Worm (Caenorhabditis elegans) whole organism, young adult: Measurements from ENCODE around the gene C34E10.12.

ENCODE experiments used
- B0336.3 ChIP-seq: fragments of 200-800 bp; sonication (Bioruptor generic); IDR thresholded peaks from 2 replicates; pipeline ENCODE4 v1.3.6; 2022; ENCODE audit warnings: missing genetic modification characterization, missing compliant biosample characterization
- F22D6.2 ChIP-seq: sonication (generic microtip); optimal IDR thresholded peaks from 2 replicates; lab custom pipeline; 2016; ENCODE audit warnings: mild to moderate bottlenecking, missing genetic modification characterization, missing compliant biosample characterization
- F23B12.7 ChIP-seq: sonication (generic microtip); optimal IDR thresholded peaks from 2 replicates; lab custom pipeline; 2017; ENCODE audit warnings: missing genetic modification characterization, mild to moderate bottlenecking, missing compliant biosample characterization, antibody characterized with exemption, moderate library complexity; ENCODE audit not compliant: insufficient read depth
- F33H1.4 ChIP-seq: fragments of 200-800 bp; sonication (Bioruptor generic); IDR thresholded peaks from 2 replicates; pipeline ENCODE4 v1.3.6; 2022; ENCODE audit warnings: missing genetic modification reagents, missing genetic modification characterization, missing compliant biosample characterization
- F55B11.4 ChIP-seq: sonication (generic microtip); optimal IDR thresholded peaks from 2 replicates; lab custom pipeline; 2016; ENCODE audit warnings: missing compliant biosample characterization, missing genetic modification characterization, borderline replicate concordance; ENCODE audit not compliant: insufficient read depth
- K11D2.4 ChIP-seq: fragments of 200-800 bp; sonication (Bioruptor generic); IDR thresholded peaks from 2 replicates; pipeline ENCODE4 v1.3.6; 2022; ENCODE audit warnings: missing genetic modification reagents, missing genetic modification characterization, missing compliant biosample characterization
- K12H6.12 ChIP-seq: fragments of 200-800 bp; sonication (Bioruptor generic); optimal IDR thresholded peaks from 2 replicates; lab custom pipeline; 2018; ENCODE audit warnings: mild to moderate bottlenecking, missing genetic modification characterization, missing compliant biosample characterization
- T07F8.4 ChIP-seq: sonication (generic microtip); optimal IDR thresholded peaks from 2 replicates; lab custom pipeline; 2016; ENCODE audit warnings: mild to moderate bottlenecking, missing genetic modification characterization, moderate library complexity, missing compliant biosample characterization
- akir-1 ChIP-seq: fragments of 200-800 bp; sonication (Bioruptor generic); optimal IDR thresholded peaks from 2 replicates; lab custom pipeline; 2018; ENCODE audit warnings: mild to moderate bottlenecking, missing genetic modification characterization, moderate library complexity, missing compliant biosample characterization
- bed-2 ChIP-seq: fragments of 200-800 bp; sonication (Bioruptor generic); IDR thresholded peaks from 2 replicates; pipeline ENCODE4 v1.3.6; 2022; ENCODE audit warnings: missing genetic modification reagents, missing genetic modification characterization, missing compliant biosample characterization
- cebp-1 ChIP-seq, 2 experiments: fragments of 200-800 bp in 1 of 2; sonication (Bioruptor generic) in 1 of 2; sonication (generic microtip) in 1 of 2; IDR thresholded peaks in 1 of 2; optimal IDR thresholded peaks in 1 of 2; 2 replicates each; pipeline versions ENCODE4 v1.3.6 to Lab custom; 2017 to 2022; ENCODE audit warnings: missing compliant biosample characterization in 2 of 2, missing genetic modification characterization in 2 of 2, mild to moderate bottlenecking in 1 of 2, missing genetic modification reagents in 1 of 2, moderate library complexity in 1 of 2
- cebp-2 ChIP-seq: fragments of 200-800 bp; sonication (Bioruptor generic); IDR thresholded peaks from 2 replicates; pipeline ENCODE4 v1.3.6; 2022; ENCODE audit warnings: missing genetic modification characterization, missing compliant biosample characterization
- ceh-27 ChIP-seq: fragments of 200-800 bp; sonication (Bioruptor generic); optimal IDR thresholded peaks from 2 replicates; lab custom pipeline; 2018; ENCODE audit warnings: mild to moderate bottlenecking, missing genetic modification characterization, moderate library complexity, missing compliant biosample characterization
- ceh-79 ChIP-seq: sonication (generic microtip); optimal IDR thresholded peaks from 2 replicates; lab custom pipeline; 2017; ENCODE audit warnings: mild to moderate bottlenecking, missing genetic modification characterization, missing compliant biosample characterization
- ceh-91 ChIP-seq: fragments of 200-800 bp; sonication (Bioruptor generic); IDR thresholded peaks from 2 replicates; pipeline ENCODE4 v1.3.6; 2022; ENCODE audit warnings: missing genetic modification reagents, missing genetic modification characterization, missing compliant biosample characterization
- dox-1 ChIP-seq: fragments of 200-800 bp; sonication (Bioruptor generic); IDR thresholded peaks from 2 replicates; pipeline ENCODE4 v1.3.6; 2022; ENCODE audit warnings: missing genetic modification reagents, missing genetic modification characterization, missing compliant biosample characterization
- dpl-1 ChIP-seq: fragments of 150-350 bp; optimal IDR thresholded peaks from 2 replicates; lab custom pipeline; 2014; ENCODE audit warnings: missing biosample characterization, missing genetic modification reagents, missing genetic modification characterization
- ekl-4 ChIP-seq: fragments of 200-800 bp; sonication (Bioruptor generic); IDR thresholded peaks from 2 replicates; pipeline ENCODE4 v1.3.6; 2022; ENCODE audit warnings: missing genetic modification reagents, missing genetic modification characterization, missing compliant biosample characterization
- hlh-26 ChIP-seq: fragments of 200-800 bp; sonication (Bioruptor generic); conservative IDR thresholded peaks from 2 replicates; pipeline ENCODE4 v1.3.6; 2022; ENCODE audit warnings: missing genetic modification reagents, missing genetic modification characterization, missing compliant biosample characterization
- hmg-1.2 ChIP-seq: fragments of 200-800 bp; sonication (Bioruptor generic); IDR thresholded peaks from 2 replicates; pipeline ENCODE4 v1.3.6; 2022; ENCODE audit warnings: missing genetic modification reagents, missing genetic modification characterization, missing compliant biosample characterization
- hsf-1 ChIP-seq: fragments of 200-800 bp; sonication (Bioruptor generic); IDR thresholded peaks from 2 replicates; pipeline ENCODE4 v1.3.6; 2022; ENCODE audit warnings: missing genetic modification reagents, missing genetic modification characterization, missing compliant biosample characterization
- let-607 ChIP-seq, 2 experiments: fragments of 200-800 bp in 1 of 2; sonication (Bioruptor generic) in 1 of 2; sonication (generic microtip) in 1 of 2; optimal IDR thresholded peaks; 2 replicates each; lab custom pipeline; 2016 to 2018; ENCODE audit warnings: mild to moderate bottlenecking in 2 of 2, missing compliant biosample characterization in 2 of 2, missing genetic modification characterization in 2 of 2, moderate library complexity in 2 of 2, missing genotype in 1 of 2
- lin-26 ChIP-seq: fragments of 200-800 bp; sonication (Bioruptor generic); IDR thresholded peaks from 2 replicates; pipeline ENCODE4 v1.3.6; 2022; ENCODE audit warnings: missing genetic modification reagents, missing genetic modification characterization, missing compliant biosample characterization
- lin-35 ChIP-seq, 3 experiments: fragments of 150-350 bp in 2 of 3; sonication (generic microtip) in 1 of 3; optimal IDR thresholded peaks; 2 replicates each; lab custom pipeline; 2014 to 2018; ENCODE audit warnings: missing biosample characterization in 3 of 3, missing genetic modification characterization in 3 of 3, missing genetic modification reagents in 3 of 3
- lin-54 ChIP-seq: fragments of 200-800 bp; sonication (Bioruptor generic); optimal IDR thresholded peaks from 2 replicates; lab custom pipeline; 2018; ENCODE audit warnings: mild to moderate bottlenecking, missing genetic modification characterization, missing compliant biosample characterization
- madf-3 ChIP-seq: fragments of 200-800 bp; sonication (Bioruptor generic); IDR thresholded peaks from 2 replicates; pipeline ENCODE4 v1.3.6; 2022; ENCODE audit warnings: missing genetic modification reagents, missing genetic modification characterization, missing compliant biosample characterization
- madf-6 ChIP-seq: fragments of 200-800 bp; sonication (Bioruptor generic); IDR thresholded peaks from 2 replicates; pipeline ENCODE4 v1.3.6; 2022; ENCODE audit warnings: missing genetic modification reagents, missing genetic modification characterization, missing compliant biosample characterization
- mcd-1 ChIP-seq: fragments of 200-800 bp; sonication (Bioruptor generic); IDR thresholded peaks from 2 replicates; pipeline ENCODE4 v1.3.6; 2022; ENCODE audit warnings: missing genetic modification reagents, missing genetic modification characterization, missing compliant biosample characterization
- nfya-2 ChIP-seq: fragments of 200-800 bp; sonication (Bioruptor generic); IDR thresholded peaks from 2 replicates; pipeline ENCODE4 v1.3.6; 2022; ENCODE audit warnings: missing genetic modification reagents, missing genetic modification characterization, missing compliant biosample characterization
- nhr-90 ChIP-seq: sonication (generic microtip); optimal IDR thresholded peaks from 2 replicates; lab custom pipeline; 2016; ENCODE audit warnings: missing genotype, mild to moderate bottlenecking, missing genetic modification characterization, missing compliant biosample characterization
- pbrm-1 ChIP-seq: fragments of 200-800 bp; sonication (Bioruptor generic); IDR thresholded peaks from 2 replicates; pipeline ENCODE4 v1.3.6; 2022; ENCODE audit warnings: missing genetic modification reagents, missing genetic modification characterization, missing compliant biosample characterization
- pha-4 ChIP-seq: fragments of 150-350 bp; sonication (generic microtip); optimal IDR thresholded peaks from 2 replicates; lab custom pipeline; 2014; ENCODE audit warnings: missing biosample characterization, missing genetic modification reagents, missing genetic modification characterization
- snpc-3.4 ChIP-seq: sonication (generic microtip); optimal IDR thresholded peaks from 2 replicates; lab custom pipeline; 2017; ENCODE audit warnings: missing genetic modification characterization, mild to moderate bottlenecking, missing compliant biosample characterization, antibody characterized with exemption, moderate library complexity, missing genotype, missing genetic modification reagents
- unc-62 ChIP-seq: fragments of 150-350 bp; optimal IDR thresholded peaks from 2 replicates; lab custom pipeline; 2014; ENCODE audit warnings: missing biosample characterization, missing genetic modification reagents, missing genetic modification characterization
- ztf-18 ChIP-seq: sonication (generic microtip); optimal IDR thresholded peaks from 2 replicates; lab custom pipeline; 2016; ENCODE audit warnings: missing genotype, mild to moderate bottlenecking, missing genetic modification characterization, missing compliant biosample characterization
- ztf-22 ChIP-seq: fragments of 200-800 bp; sonication (Bioruptor generic); optimal IDR thresholded peaks from 2 replicates; lab custom pipeline; 2018; ENCODE audit warnings: mild to moderate bottlenecking, missing genetic modification characterization, moderate library complexity, missing compliant biosample characterization
- ztf-26 ChIP-seq: sonication (generic microtip); optimal IDR thresholded peaks from 2 replicates; lab custom pipeline; 2017; ENCODE audit warnings: missing genetic modification characterization, missing compliant biosample characterization

The C34E10.12 gene

DNA sequence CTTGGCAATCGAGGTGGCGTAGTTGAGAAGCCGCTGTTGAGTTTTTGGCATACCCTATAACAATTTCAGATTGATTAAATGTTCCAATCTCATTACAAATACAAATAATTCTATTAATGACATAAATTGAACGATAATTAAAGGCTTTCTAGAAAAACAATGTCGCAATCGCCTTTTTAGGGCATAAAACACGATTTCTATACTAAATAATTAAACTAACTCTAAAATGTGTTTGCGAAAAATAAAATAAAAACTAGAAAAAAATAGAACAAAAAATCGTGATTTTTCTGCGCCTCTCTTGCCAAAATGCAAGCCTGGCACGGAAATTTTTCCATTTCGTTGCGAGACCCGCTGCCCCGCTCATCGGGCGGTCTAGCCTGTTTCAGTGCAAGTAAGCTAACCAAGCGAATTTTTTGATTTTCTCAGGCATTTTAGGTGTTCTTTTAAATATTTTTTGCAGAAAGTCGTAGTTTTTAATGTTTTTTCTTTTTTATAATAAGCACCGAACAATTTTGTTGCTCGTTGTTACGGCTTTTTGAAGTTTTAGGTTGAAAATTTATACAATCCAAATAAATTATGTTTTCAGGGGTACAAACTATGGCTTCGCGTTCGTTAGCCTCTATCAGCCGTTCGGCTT lies at the start of gene C34E10.12, which contains the start of the genes C34E10.10 and atp-2 (continued):
- TF ChIP-seq hlh-26 (GFP tag; lab: Robert Waterston, UW) (no peak), K12H6.12 (tag; lab: Kevin White, UChicago) (no peak), ekl-4 (peak; percentile 59), T07F8.4 (no peak), K11D2.4 (peak; percentile 20; the same call in 1 of the 2 replicates), snpc-3.4 (tag; lab: Kevin White, UChicago) (peak; percentile 62), nhr-90 (tag; lab: Kevin White, UChicago) (no peak), cebp-1 (GFP tag; IDR thresholded peaks at IDR 0.05; lab: Robert Waterston, UW) (no peak), cebp-1 (tag; optimal IDR thresholded peaks at IDR 0.05; lab: Kevin White, UChicago) (peak; percentile 59), F22D6.2 (tag; lab: Kevin White, UChicago) (no peak), ceh-27 (GFP tag; lab: Kevin White, UChicago) (peak; percentile 58), pha-4 (peak; percentile 11), dpl-1 (GFP tag; lab: Kevin White, UChicago) (peak; percentile 58), ceh-79 (tag; lab: Kevin White, UChicago) (no peak), pbrm-1 (GFP tag; lab: Robert Waterston, UW) (peak; percentile 50; the same call in 1 of the 2 replicates), ztf-18 (tag; lab: Kevin White, UChicago) (peak; percentile 12), lin-35 (GFP tag; optimal IDR thresholded peaks at IDR 0.05; lab: Kevin White, UChicago) (peak in 1 of 3 experiments; percentile 76), nfya-2 (no peak), F23B12.7 (peak; percentile 87), ztf-26 (tag; lab: Kevin White, UChicago) (peak; percentile 19), mcd-1 (GFP tag; lab: Robert Waterston, UW) (peak; percentile 73), madf-6 (peak; percentile 72), madf-3 (GFP tag; lab: Robert Waterston, UW) (no peak)

DNA sequence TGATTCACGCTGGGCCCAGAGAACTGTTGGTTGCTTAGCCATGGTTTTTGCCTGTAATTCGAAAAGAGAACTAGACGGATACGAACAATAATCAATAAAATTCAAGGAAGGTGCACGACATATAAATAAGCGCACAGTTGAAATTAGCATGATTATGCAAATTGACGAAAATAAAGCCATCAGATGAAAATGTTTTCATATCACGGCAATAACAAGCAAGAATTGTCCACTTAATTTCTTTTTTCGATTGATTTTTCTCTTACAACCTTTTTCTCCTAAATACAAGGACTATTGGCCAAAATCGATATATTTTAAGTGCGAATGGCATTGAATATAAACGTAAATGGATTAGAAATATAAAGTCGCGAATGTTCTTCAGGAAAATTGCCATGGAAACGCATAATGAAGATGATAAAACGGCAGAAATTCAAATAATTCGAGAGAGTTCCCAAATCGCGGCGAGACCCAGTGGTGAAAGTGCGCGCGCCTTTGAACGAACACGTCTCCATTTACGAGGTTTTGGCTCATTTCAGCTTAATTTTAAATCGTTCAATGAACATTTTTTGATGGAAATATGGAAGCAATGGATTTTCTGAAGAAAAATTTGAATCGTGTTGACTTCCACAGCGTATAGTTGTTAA lies 47.2 kb upstream of the C34E10.12 start, which contains the start of the genes daf-41 and toc-1:
Gene daf-41 (minus strand): TSS at position 51 of the 641 bp plus-strand sequence.
Gene toc-1 (plus strand): TSS at position 537 of the 641 bp plus-strand sequence.
- TF ChIP-seq bed-2, result no peak
- no peak for TF ChIP-seq nhr-90 (tag; lab: Kevin White, UChicago)
- no peak for TF ChIP-seq akir-1 (GFP tag; lab: Kevin White, UChicago)
- TF ChIP-seq unc-62 (GFP tag; lab: Kevin White, UChicago), result no peak
- TF ChIP-seq ceh-91 (GFP tag; lab: Robert Waterston, UW), result no peak
- peak; percentile 77 to 86 for TF ChIP-seq let-607 (tag; optimal IDR thresholded peaks at IDR 0.05; lab: Kevin White, UChicago)
- TF ChIP-seq hsf-1 (GFP tag; lab: Robert Waterston, UW), result peak; percentile 83
- peak; percentile 15; the same call in 1 of the 2 replicates for TF ChIP-seq dox-1 (GFP tag; lab: Robert Waterston, UW)
- TF ChIP-seq F33H1.4, result peak; percentile 80
- TF ChIP-seq lin-54 (GFP tag; lab: Kevin White, UChicago), result peak; percentile 39
- TF ChIP-seq F55B11.4 (tag; lab: Kevin White, UChicago), result no peak

DNA sequence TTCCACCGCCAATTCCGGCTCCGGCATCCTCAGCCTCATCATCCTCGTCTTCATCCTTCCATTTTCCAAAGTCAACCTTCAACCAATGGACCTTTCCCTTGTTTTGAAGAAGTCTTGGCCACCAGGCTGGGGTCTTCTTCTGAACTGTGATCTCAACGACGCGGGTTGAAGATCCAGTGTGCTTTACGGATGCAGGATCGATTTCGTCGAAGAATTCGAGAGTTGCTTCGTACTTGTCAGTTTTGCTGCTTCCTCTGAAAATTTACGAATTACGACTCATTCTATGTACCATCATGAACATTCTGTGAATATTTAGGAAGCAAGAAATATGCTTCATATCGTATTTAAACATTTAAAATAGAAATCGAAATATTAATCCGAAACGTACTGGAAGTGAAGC lies 46.6 kb upstream of the C34E10.12 start:
- peak; percentile 25; the same call in 1 of the 2 replicates for TF ChIP-seq B0336.3 (GFP tag; lab: Robert Waterston, UW)
- peak; percentile 17; the same call in 1 of the 2 replicates for TF ChIP-seq mcd-1 (GFP tag; lab: Robert Waterston, UW)
- 0 out of 2 replicates have a peak, but pooled peaks have one; percentile 58 for TF ChIP-seq madf-3 (GFP tag; lab: Robert Waterston, UW)
- TF ChIP-seq cebp-2 (GFP tag; lab: Robert Waterston, UW), result 0 out of 2 replicates have a peak, but pooled peaks have one; percentile 50
- no peak for TF ChIP-seq hmg-1.2 (GFP tag; lab: Robert Waterston, UW)
- no peak for TF ChIP-seq ztf-22 (GFP tag; lab: Kevin White, UChicago)
- TF ChIP-seq lin-26 (GFP tag; lab: Robert Waterston, UW), result peak; percentile 37
- peak; percentile 27; the same call in 1 of the 2 replicates for TF ChIP-seq hsf-1 (GFP tag; lab: Robert Waterston, UW)
